Fruit fly (Drosophila melanogaster) S2 (cell line): Measurements from ENCODE around the gene kibra.

ENCODE experiments used
- CG8478 ChIP-seq: fragments of >200 bp; optimal IDR thresholded peaks from 2 replicates; lab custom pipeline; 2018
- CTCF ChIP-seq, 2 experiments: fragments of >200 bp; optimal IDR thresholded peaks; 2 replicates each; lab custom pipeline; 2018

DNA sequence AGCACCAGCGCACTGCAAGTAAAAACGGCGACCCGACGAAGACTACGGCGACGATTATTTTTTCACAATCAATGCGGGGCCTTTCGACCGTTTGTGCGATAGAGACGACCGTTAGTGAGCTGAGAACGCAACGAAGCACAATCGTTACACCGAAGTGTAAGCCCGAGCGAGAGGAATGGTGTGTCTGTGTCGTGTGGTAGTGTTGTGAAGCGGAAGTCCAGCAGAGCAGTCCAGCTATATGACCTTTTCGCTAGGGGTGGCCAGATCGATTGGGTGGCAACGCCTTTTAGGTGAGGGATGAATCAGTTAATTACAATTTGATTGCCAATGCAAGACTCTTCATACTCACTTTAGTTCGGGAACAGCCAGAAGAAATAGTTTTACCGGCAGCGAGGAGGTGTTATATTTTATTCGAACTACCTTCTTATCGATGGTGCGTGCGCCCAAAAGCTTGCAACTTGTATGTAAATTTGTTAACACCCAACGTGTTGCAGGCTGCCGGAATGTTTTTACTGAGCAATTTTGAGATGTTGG lies 16.7 kb upstream of the kibra start:
- TF ChIP-seq CG8478 (lab: Kevin White, UChicago) (no peak), CTCF (optimal IDR thresholded peaks at IDR 0.05; lab: Kevin White, UChicago) (peak; percentile 30 to 48)
